Worm (Caenorhabditis elegans) whole organism, mixed stage, embryonic: Measurements from ENCODE around the gene suex-1.

Source experiments
- blmp-1 ChIP-seq: fragments of 150-350 bp; optimal IDR thresholded peaks from 2 replicates; lab custom pipeline; 2014; ENCODE audit warnings: missing biosample characterization, missing genetic modification characterization
- ceh-83 ChIP-seq: fragments of 200-800 bp; sonication (Bioruptor generic); optimal IDR thresholded peaks from 2 replicates; lab custom pipeline; 2018; ENCODE audit warnings: mild to moderate bottlenecking, missing genetic modification characterization, missing compliant biosample characterization
- elt-3 ChIP-seq: fragments of 150-350 bp; optimal IDR thresholded peaks from 2 replicates; lab custom pipeline; 2014; ENCODE audit warnings: missing biosample characterization, missing genetic modification characterization
- lin-13 ChIP-seq: fragments of 150-350 bp; optimal IDR thresholded peaks from 2 replicates; lab custom pipeline; 2014; ENCODE audit warnings: missing biosample characterization, missing genetic modification characterization
- mep-1 ChIP-seq: fragments of 150-350 bp; optimal IDR thresholded peaks from 2 replicates; lab custom pipeline; 2017; ENCODE audit warnings: missing biosample characterization, missing genetic modification reagents, missing genetic modification characterization, inconsistent platforms
- nhr-12 ChIP-seq: fragments of 150-350 bp; optimal IDR thresholded peaks from 2 replicates; lab custom pipeline; 2014; ENCODE audit warnings: missing biosample characterization, missing genetic modification characterization
- nhr-76 ChIP-seq: sonication (generic microtip); optimal IDR thresholded peaks from 2 replicates; lab custom pipeline; 2017; ENCODE audit warnings: missing biosample characterization, missing genetic modification characterization

ce11 chrII:5494405-5494804, 3.7 kb downstream of the suex-1 start, which contains the start of gene F12A10.6:
- TF ChIP-seq lin-13 (no peak), nhr-12 (tag; lab: Kevin White, UChicago) (no peak), ceh-83 (GFP tag; lab: Kevin White, UChicago) (no peak), blmp-1 (tag; lab: Kevin White, UChicago) (no peak), nhr-76 (tag; lab: Kevin White, UChicago) (no peak), elt-3 (tag; lab: Kevin White, UChicago) (no peak), mep-1 (tag; lab: Kevin White, UChicago) (no peak)
